Fruit fly (Drosophila melanogaster) whole organism, wandering third instar larva: ENCODE results near the gene CG10098.

Experiments
- Abd-B ChIP-seq: fragments of >200 bp; optimal IDR thresholded peaks from 2 replicates; lab custom pipeline; 2017; ENCODE audit warnings: missing biosample characterization, missing genetic modification characterization
- OdsH ChIP-seq: fragments of 200-800 bp; sonication (Bioruptor generic); optimal IDR thresholded peaks from 2 replicates; lab custom pipeline; 2016; ENCODE audit warnings: missing biosample characterization, mild to moderate bottlenecking, missing genetic modification characterization
- Rel ChIP-seq, 2 experiments: fragments of 200-800 bp; sonication (Bioruptor generic) in 1 of 2; optimal IDR thresholded peaks; 2 replicates in 1 of 2; 3 replicates in 1 of 2; lab custom pipeline; 2016 to 2019; ENCODE audit warnings: mild to moderate bottlenecking in 2 of 2, missing biosample characterization in 2 of 2, missing genetic modification characterization in 2 of 2, moderate library complexity in 1 of 2
- ey ChIP-seq: fragments of 200-800 bp; sonication (Bioruptor generic); optimal IDR thresholded peaks from 2 replicates; lab custom pipeline; 2016; ENCODE audit warnings: missing biosample characterization, missing genetic modification characterization
- h ChIP-seq: fragments of 200-800 bp; sonication (Bioruptor generic); optimal IDR thresholded peaks from 3 replicates; lab custom pipeline; 2016; ENCODE audit warnings: missing biosample characterization, mild to moderate bottlenecking, missing genetic modification characterization
- lola ChIP-seq: fragments of >200 bp; optimal IDR thresholded peaks from 2 replicates; lab custom pipeline; 2017; ENCODE audit warnings: missing biosample characterization, missing genetic modification characterization
- pan ChIP-seq: fragments of >200 bp; optimal IDR thresholded peaks from 2 replicates; lab custom pipeline; 2017

DNA sequence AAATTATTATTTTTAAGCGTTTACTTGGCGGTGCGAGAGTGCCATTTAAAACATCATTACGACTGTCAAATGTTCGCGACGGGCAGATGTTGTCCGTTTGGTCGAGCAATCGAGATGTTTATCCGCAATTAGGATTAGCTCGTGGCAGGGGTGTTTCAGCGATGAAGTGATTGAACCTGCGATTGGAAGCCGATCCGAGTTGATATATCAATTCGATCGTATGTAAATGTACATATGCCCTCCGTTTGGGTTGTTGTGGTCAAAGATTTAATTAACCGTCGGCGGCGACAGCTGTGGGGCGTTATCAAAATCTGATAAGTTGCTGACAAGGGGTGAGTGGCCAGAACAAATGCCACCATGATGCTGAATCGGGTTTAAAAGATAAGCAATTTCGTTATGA is 18.2 kb downstream of the CG10098 start:
- TF ChIP-seq h (GFP tag; lab: Kevin White, UChicago) (no peak), Rel (GFP tag; optimal IDR thresholded peaks at IDR 0.05; lab: Kevin White, UChicago) (no peak), Rel (tag; optimal IDR thresholded peaks at IDR 0.05; lab: Kevin White, UChicago) (no peak), lola (no peak), ey (no peak), Abd-B (GFP tag; lab: Kevin White, UChicago) (no peak), pan (lab: Kevin White, UChicago) (no peak), OdsH (GFP tag; lab: Kevin White, UChicago) (no peak)
